Worm (Caenorhabditis elegans) whole organism, late embryonic: ENCODE data around the gene rpl-11.2.

Experiments used
- C08G9.2 ChIP-seq: sonication (generic microtip); optimal IDR thresholded peaks from 2 replicates; lab custom pipeline; 2016; ENCODE audit warnings: mild to moderate bottlenecking, missing genetic modification characterization, moderate library complexity, missing compliant biosample characterization
- ceh-24 ChIP-seq: sonication (generic microtip); optimal IDR thresholded peaks from 2 replicates; lab custom pipeline; 2016; ENCODE audit warnings: mild to moderate bottlenecking, missing genetic modification characterization, missing compliant biosample characterization
- hlh-30 ChIP-seq: sonication (generic microtip); optimal IDR thresholded peaks from 2 replicates; lab custom pipeline; 2017; ENCODE audit warnings: antibody characterized with exemption, missing genetic modification characterization, missing compliant biosample characterization; ENCODE audit not compliant: insufficient read depth
- mec-3 ChIP-seq: sonication (generic microtip); optimal IDR thresholded peaks from 2 replicates; lab custom pipeline; 2016; ENCODE audit warnings: borderline replicate concordance, missing genetic modification characterization, missing compliant biosample characterization
- nhr-11 ChIP-seq: fragments of 150-350 bp; optimal IDR thresholded peaks from 2 replicates; lab custom pipeline; 2014; ENCODE audit warnings: missing biosample characterization, missing genetic modification characterization
- odd-2 ChIP-seq: sonication (generic microtip); optimal IDR thresholded peaks from 2 replicates; lab custom pipeline; 2017; ENCODE audit warnings: antibody characterized with exemption, mild to moderate bottlenecking, missing genetic modification characterization, missing compliant biosample characterization
- pha-4 ChIP-seq: fragments of 150-350 bp; optimal IDR thresholded peaks from 2 replicates; lab custom pipeline; 2018; ENCODE audit warnings: missing biosample characterization, missing genetic modification reagents, missing genetic modification characterization
- pqm-1 ChIP-seq: sonication (generic microtip); optimal IDR thresholded peaks from 2 replicates; lab custom pipeline; 2016; ENCODE audit warnings: missing genetic modification characterization, missing compliant biosample characterization
- ref-2 ChIP-seq: sonication (generic microtip); optimal IDR thresholded peaks from 2 replicates; lab custom pipeline; 2016; ENCODE audit warnings: missing genetic modification characterization, missing compliant biosample characterization
- rnt-1 ChIP-seq: sonication (generic microtip); optimal IDR thresholded peaks from 2 replicates; lab custom pipeline; 2016; ENCODE audit warnings: missing genetic modification characterization, missing compliant biosample characterization
- tbx-2 ChIP-seq: sonication (generic microtip); optimal IDR thresholded peaks from 2 replicates; lab custom pipeline; 2016; ENCODE audit warnings: missing genetic modification characterization, missing compliant biosample characterization
- ttx-3 ChIP-seq: sonication (generic microtip); optimal IDR thresholded peaks from 2 replicates; lab custom pipeline; 2016; ENCODE audit warnings: missing genetic modification reagents, missing genetic modification characterization, missing compliant biosample characterization
- unc-3 ChIP-seq, 2 experiments: fragments of 200-800 bp in 1 of 2; sonication (Bioruptor generic) in 1 of 2; sonication (generic microtip) in 1 of 2; conservative IDR thresholded peaks in 1 of 2; optimal IDR thresholded peaks in 1 of 2; 2 replicates each; pipeline versions ENCODE4 v1.3.6 to Lab custom; 2016 to 2022; ENCODE audit warnings: missing compliant biosample characterization in 2 of 2, missing genetic modification characterization in 2 of 2, missing genetic modification reagents in 1 of 2
- unc-55 ChIP-seq: sonication (generic microtip); optimal IDR thresholded peaks from 2 replicates; lab custom pipeline; 2017; ENCODE audit warnings: missing biosample characterization, missing genetic modification reagents, missing genetic modification characterization

- no peak for TF ChIP-seq unc-55 (GFP tag; lab: Kevin White, UChicago)
- no peak for TF ChIP-seq ceh-24 (tag; lab: Kevin White, UChicago)
- no peak for TF ChIP-seq nhr-11 (tag; lab: Kevin White, UChicago)
- TF ChIP-seq odd-2 (tag; lab: Kevin White, UChicago), result no peak
- no peak for TF ChIP-seq rnt-1 (tag; lab: Kevin White, UChicago)
- no peak for TF ChIP-seq ttx-3
- TF ChIP-seq ref-2 (tag; lab: Kevin White, UChicago), result no peak
- TF ChIP-seq unc-3 (GFP tag; conservative IDR thresholded peaks at IDR 0.05; lab: Robert Waterston, UW), result no peak
- TF ChIP-seq unc-3 (tag; optimal IDR thresholded peaks at IDR 0.05; lab: Kevin White, UChicago), result no peak
- TF ChIP-seq pha-4 (tag; lab: Kevin White, UChicago), result no peak
- no peak for TF ChIP-seq hlh-30 (tag; lab: Kevin White, UChicago)
- TF ChIP-seq C08G9.2 (tag; lab: Kevin White, UChicago), result no peak
- no peak for TF ChIP-seq pqm-1 (tag; lab: Kevin White, UChicago)
- TF ChIP-seq mec-3 (tag; lab: Kevin White, UChicago), result no peak
- TF ChIP-seq tbx-2, result no peak
Measured at ce11 chrX:2213400-2214362, 28.7 kb downstream of the rpl-11.2 start.
